Fruit fly (Drosophila melanogaster): ENCODE results near the gene rols.

Gene rols

dm6 chr3L:12090898-12091685, 26.4 kb upstream of the rols start (continued):
- TF ChIP-seq Hr39 (GFP tag; optimal IDR thresholded peaks at IDR 0.05) = peak; percentile 22
- 0 out of 3 replicates have a peak, but pooled peaks have one; percentile 32 for TF ChIP-seq CG6163 (GFP tag; IDR thresholded peaks at IDR 0.05)
- no peak for TF ChIP-seq CG8319 (GFP tag; optimal IDR thresholded peaks at IDR 0.05)
- peak; percentile 19 for TF ChIP-seq CG3919 (GFP tag; optimal IDR thresholded peaks at IDR 0.05)
- peak; percentile 15 for TF ChIP-seq CG3032 (tag; optimal IDR thresholded peaks at IDR 0.05)
- no peak for TF ChIP-seq fd85E (GFP tag; optimal IDR thresholded peaks at IDR 0.05)
- no peak for TF ChIP-seq dsx (GFP tag; optimal IDR thresholded peaks at IDR 0.05; ENCODE audit: poor library complexity, severe bottlenecking)
- TF ChIP-seq lz (GFP tag; optimal IDR thresholded peaks at IDR 0.05) = peak; percentile 12
- TF ChIP-seq CG6276 (GFP tag; optimal IDR thresholded peaks at IDR 0.05) = peak; percentile 56
- peak; percentile 19 for TF ChIP-seq acj6 (GFP tag; optimal IDR thresholded peaks at IDR 0.05)
- no peak for TF ChIP-seq fd59A (GFP tag; optimal IDR thresholded peaks at IDR 0.05)
- no peak for TF ChIP-seq CG11762 (GFP tag; optimal IDR thresholded peaks at IDR 0.05; ENCODE audit: insufficient read depth)
- TF ChIP-seq CG11902 (GFP tag; optimal IDR thresholded peaks at IDR 0.05) = no peak
- peak; percentile 36 for TF ChIP-seq OdsH (GFP tag; optimal IDR thresholded peaks at IDR 0.05)
- TF ChIP-seq Gug (GFP tag; IDR thresholded peaks at IDR 0.05) = 0 out of 2 replicates have a peak, but pooled peaks have one; percentile 16
- peak; percentile 2 for TF ChIP-seq CG8632 (GFP tag; optimal IDR thresholded peaks at IDR 0.05)
- peak; percentile 1 for TF ChIP-seq topi (GFP tag; optimal IDR thresholded peaks at IDR 0.05)
- no peak for TF ChIP-seq spab (GFP tag; optimal IDR thresholded peaks at IDR 0.05)
- peak; percentile 86 for TF ChIP-seq fkh (GFP tag; optimal IDR thresholded peaks at IDR 0.05)
- TF ChIP-seq dac (GFP tag; optimal IDR thresholded peaks at IDR 0.05) = no peak
- TF ChIP-seq CG32006 (GFP tag; optimal IDR thresholded peaks at IDR 0.05) = peak; percentile 66

- TF ChIP-seq Met (GFP tag; optimal IDR thresholded peaks at IDR 0.05) = peak; percentile 79
- TF ChIP-seq vri (GFP tag; optimal IDR thresholded peaks at IDR 0.05) = peak; percentile 29
- TF ChIP-seq Ets96B (tag; optimal IDR thresholded peaks at IDR 0.05) = peak; percentile 5
- peak; percentile 1 for TF ChIP-seq fd59A (GFP tag; optimal IDR thresholded peaks at IDR 0.05)
- TF ChIP-seq Sox15 (GFP tag; optimal IDR thresholded peaks at IDR 0.05) = peak; percentile 15
- TF ChIP-seq esn (GFP tag; optimal IDR thresholded peaks at IDR 0.05) = peak; percentile 74
- TF ChIP-seq Hr39 (GFP tag; optimal IDR thresholded peaks at IDR 0.05) = peak; percentile 54
- TF ChIP-seq CG1621 (tag; optimal IDR thresholded peaks at IDR 0.05) = no peak
- peak; percentile 14 for TF ChIP-seq CG3032 (tag; optimal IDR thresholded peaks at IDR 0.05)
- TF ChIP-seq CG34406 (GFP tag; optimal IDR thresholded peaks at IDR 0.05) = peak; percentile 58
- peak; percentile 44 for TF ChIP-seq CG6276 (GFP tag; optimal IDR thresholded peaks at IDR 0.05)
- TF ChIP-seq CG6792 (GFP tag; optimal IDR thresholded peaks at IDR 0.05) = peak; percentile 18
- no peak for TF ChIP-seq Hr38 (GFP tag; optimal IDR thresholded peaks at IDR 0.05)
- TF ChIP-seq Eip75B (GFP tag; optimal IDR thresholded peaks at IDR 0.05) = peak; percentile 18
- TF ChIP-seq Smox (GFP tag; optimal IDR thresholded peaks at IDR 0.05) = peak; percentile 58
- peak; percentile 53 for TF ChIP-seq CG31627 (GFP tag; optimal IDR thresholded peaks at IDR 0.05)
- peak; percentile 28 for TF ChIP-seq net (GFP tag; optimal IDR thresholded peaks at IDR 0.05)
- no peak for TF ChIP-seq Eip93F (GFP tag; optimal IDR thresholded peaks at IDR 0.05)
- peak; percentile 32 for TF ChIP-seq cyc (GFP tag; optimal IDR thresholded peaks at IDR 0.05)
- peak; percentile 44 for TF ChIP-seq acj6 (GFP tag; optimal IDR thresholded peaks at IDR 0.05)
- TF ChIP-seq CG11294 (GFP tag; IDR thresholded peaks at IDR 0.05) = no peak
- TF ChIP-seq CG4318 (GFP tag; optimal IDR thresholded peaks at IDR 0.05) = no peak
- peak; percentile 61; the same call in 2 of the 3 replicates for TF ChIP-seq CG6163 (GFP tag; IDR thresholded peaks at IDR 0.05)
- no peak for TF ChIP-seq CG11902 (GFP tag; optimal IDR thresholded peaks at IDR 0.05)
- TF ChIP-seq pdm3 (GFP tag; optimal IDR thresholded peaks at IDR 0.05) = peak; percentile 66
- 0 out of 3 replicates have a peak, but pooled peaks have one; percentile 19 for TF ChIP-seq eg (GFP tag; IDR thresholded peaks at IDR 0.05)
- TF ChIP-seq fd85E (GFP tag; optimal IDR thresholded peaks at IDR 0.05) = no peak
- peak; percentile 46 for TF ChIP-seq OdsH (GFP tag; optimal IDR thresholded peaks at IDR 0.05)
- no peak for TF ChIP-seq CG16779 (tag; optimal IDR thresholded peaks at IDR 0.05)
- TF ChIP-seq salr (GFP tag; optimal IDR thresholded peaks at IDR 0.05) = peak in 1 of 2 experiments; percentile 18
- no peak for TF ChIP-seq CG7368 (GFP tag; optimal IDR thresholded peaks at IDR 0.05)
- peak; percentile 12 for TF ChIP-seq CG11762 (GFP tag; optimal IDR thresholded peaks at IDR 0.05; ENCODE audit: insufficient read depth)
- TF ChIP-seq Sox14 (GFP tag; optimal IDR thresholded peaks at IDR 0.05) = peak; percentile 74
- peak; percentile 23 for TF ChIP-seq fkh (GFP tag; optimal IDR thresholded peaks at IDR 0.05)
- TF ChIP-seq lz (GFP tag; optimal IDR thresholded peaks at IDR 0.05) = peak; percentile 39
- TF ChIP-seq CG8319 (GFP tag; optimal IDR thresholded peaks at IDR 0.05) = peak; percentile 33
- TF ChIP-seq CG15336 (GFP tag; IDR thresholded peaks at IDR 0.05) = no peak
- TF ChIP-seq CG32006 (GFP tag; optimal IDR thresholded peaks at IDR 0.05) = peak; percentile 52
Measured at dm6 chr3L:12090184-12090897, 25.7 kb upstream of the rols start.

Data from whole organism, prepupa.